Fruit fly (Drosophila melanogaster): ENCODE results near the gene eas.

DNA sequence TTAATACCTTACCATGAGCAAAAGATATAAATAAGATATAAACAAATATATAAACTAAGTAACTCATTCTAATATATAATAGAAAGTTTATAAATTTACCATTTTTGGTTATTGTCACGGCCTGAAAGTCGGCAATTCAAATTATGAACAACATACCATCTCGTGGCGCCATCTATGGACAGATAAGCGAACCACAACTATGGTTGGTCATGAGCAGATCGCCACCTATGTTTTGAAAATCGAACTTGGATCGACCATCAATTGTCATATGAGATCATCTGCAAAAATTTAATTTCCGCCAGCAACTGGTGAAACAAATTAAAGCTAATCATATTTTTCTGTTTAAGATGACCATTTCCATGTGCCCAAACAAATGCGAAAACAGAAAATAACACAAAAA, 33.4 kb upstream of the eas start:
- no peak for TF ChIP-seq CG1621 (tag; optimal IDR thresholded peaks at IDR 0.05)
- TF ChIP-seq CG10631 (GFP tag; optimal IDR thresholded peaks at IDR 0.05), result no peak
- no peak for TF ChIP-seq Gug (GFP tag; IDR thresholded peaks at IDR 0.05)
